Worm (Caenorhabditis elegans) whole organism, late embryonic: Measurements from ENCODE around the gene clc-17.

Source experiments
- C08G9.2 ChIP-seq: sonication (generic microtip); optimal IDR thresholded peaks from 2 replicates; lab custom pipeline; 2016; ENCODE audit warnings: mild to moderate bottlenecking, missing genetic modification characterization, moderate library complexity, missing compliant biosample characterization
- C38D4.7 ChIP-seq: fragments of 200-800 bp; sonication (Bioruptor generic); optimal IDR thresholded peaks from 2 replicates; lab custom pipeline; 2018; ENCODE audit warnings: mild to moderate bottlenecking, missing genetic modification characterization, moderate library complexity, missing compliant biosample characterization
- F13H6.1 ChIP-seq: sonication (generic microtip); optimal IDR thresholded peaks from 2 replicates; lab custom pipeline; 2016; ENCODE audit warnings: missing genetic modification characterization, missing compliant biosample characterization
- K02D7.2 ChIP-seq: sonication (generic microtip); optimal IDR thresholded peaks from 2 replicates; lab custom pipeline; 2017; ENCODE audit warnings: mild to moderate bottlenecking, missing genetic modification characterization, missing compliant biosample characterization
- T23F11.4 ChIP-seq: fragments of 200-800 bp; sonication (Bioruptor generic); optimal IDR thresholded peaks from 2 replicates; lab custom pipeline; 2018; ENCODE audit warnings: mild to moderate bottlenecking, missing genetic modification characterization, missing compliant biosample characterization
- Y22D7AL.16 ChIP-seq: sonication (generic microtip); optimal IDR thresholded peaks from 2 replicates; lab custom pipeline; 2016; ENCODE audit warnings: missing genetic modification characterization, missing compliant biosample characterization
- ahr-1 ChIP-seq: sonication (generic microtip); optimal IDR thresholded peaks from 2 replicates; lab custom pipeline; 2016; ENCODE audit warnings: missing genetic modification characterization, missing compliant biosample characterization
- ceh-19 ChIP-seq: fragments of 200-800 bp; sonication (Bioruptor generic); optimal IDR thresholded peaks from 2 replicates; lab custom pipeline; 2018; ENCODE audit warnings: mild to moderate bottlenecking, missing genetic modification characterization, missing compliant biosample characterization
- ceh-2 ChIP-seq: sonication (generic microtip); optimal IDR thresholded peaks from 2 replicates; lab custom pipeline; 2016; ENCODE audit warnings: missing genotype, missing genetic modification characterization, missing compliant biosample characterization
- ceh-22 ChIP-seq: sonication (generic microtip); optimal IDR thresholded peaks from 2 replicates; lab custom pipeline; 2017; ENCODE audit warnings: missing biosample characterization, missing genetic modification characterization
- ceh-30 ChIP-seq: fragments of 150-350 bp; optimal IDR thresholded peaks from 2 replicates; lab custom pipeline; 2014; ENCODE audit warnings: missing biosample characterization, missing genetic modification characterization
- ceh-34 ChIP-seq: sonication (generic microtip); optimal IDR thresholded peaks from 2 replicates; lab custom pipeline; 2016; ENCODE audit warnings: mild to moderate bottlenecking, missing genetic modification characterization, missing compliant biosample characterization
- ceh-6 ChIP-seq: fragments of 200-800 bp; sonication (Bioruptor generic); optimal IDR thresholded peaks from 2 replicates; lab custom pipeline; 2018; ENCODE audit warnings: mild to moderate bottlenecking, missing genetic modification characterization, missing compliant biosample characterization
- ceh-9 ChIP-seq: sonication (generic microtip); optimal IDR thresholded peaks from 2 replicates; lab custom pipeline; 2016; ENCODE audit warnings: mild to moderate bottlenecking, missing genetic modification characterization, inconsistent platforms, missing compliant biosample characterization
- che-1 ChIP-seq: sonication (generic microtip); optimal IDR thresholded peaks from 2 replicates; lab custom pipeline; 2016; ENCODE audit warnings: mild to moderate bottlenecking, missing genetic modification characterization, missing compliant biosample characterization
- dve-1 ChIP-seq: sonication (generic microtip); optimal IDR thresholded peaks from 2 replicates; lab custom pipeline; 2017; ENCODE audit warnings: antibody characterized with exemption, mild to moderate bottlenecking, missing genetic modification characterization, missing compliant biosample characterization
- elt-2 ChIP-seq: sonication (generic microtip); optimal IDR thresholded peaks from 2 replicates; lab custom pipeline; 2016; ENCODE audit warnings: missing genetic modification reagents, missing genetic modification characterization, missing compliant biosample characterization
- elt-4 ChIP-seq: sonication (generic microtip); optimal IDR thresholded peaks from 2 replicates; lab custom pipeline; 2016; ENCODE audit warnings: missing genetic modification characterization, missing compliant biosample characterization
- ets-4 ChIP-seq: sonication (generic microtip); optimal IDR thresholded peaks from 2 replicates; lab custom pipeline; 2016; ENCODE audit warnings: missing genetic modification characterization, missing compliant biosample characterization
- fkh-6 ChIP-seq: sonication (generic microtip); optimal IDR thresholded peaks from 2 replicates; lab custom pipeline; 2016; ENCODE audit warnings: missing genetic modification characterization, missing compliant biosample characterization
- gmeb-2 ChIP-seq: sonication (generic microtip); optimal IDR thresholded peaks from 2 replicates; lab custom pipeline; 2016; ENCODE audit warnings: missing genetic modification characterization, inconsistent platforms, missing compliant biosample characterization
- hlh-13 ChIP-seq: fragments of 200-800 bp; sonication (Bioruptor generic); optimal IDR thresholded peaks from 2 replicates; lab custom pipeline; 2018; ENCODE audit warnings: mild to moderate bottlenecking, missing genetic modification characterization, missing compliant biosample characterization
- hlh-15 ChIP-seq: sonication (generic microtip); optimal IDR thresholded peaks from 2 replicates; lab custom pipeline; 2016; ENCODE audit warnings: missing genetic modification characterization, missing compliant biosample characterization
- hlh-8 ChIP-seq: sonication (generic microtip); optimal IDR thresholded peaks from 2 replicates; lab custom pipeline; 2016; ENCODE audit warnings: missing genotype, missing genetic modification characterization, missing compliant biosample characterization
- lim-6 ChIP-seq: sonication (generic microtip); optimal IDR thresholded peaks from 2 replicates; lab custom pipeline; 2016; ENCODE audit warnings: missing genetic modification characterization, missing compliant biosample characterization
- lin-11 ChIP-seq: fragments of 200-800 bp; sonication (Bioruptor generic); optimal IDR thresholded peaks from 2 replicates; lab custom pipeline; 2018; ENCODE audit warnings: mild to moderate bottlenecking, missing genetic modification characterization, missing compliant biosample characterization
- mec-3 ChIP-seq: sonication (generic microtip); optimal IDR thresholded peaks from 2 replicates; lab custom pipeline; 2016; ENCODE audit warnings: borderline replicate concordance, missing genetic modification characterization, missing compliant biosample characterization
- nfya-1 ChIP-seq: sonication (generic microtip); optimal IDR thresholded peaks from 2 replicates; lab custom pipeline; 2017; ENCODE audit warnings: missing genetic modification characterization, mild to moderate bottlenecking, missing compliant biosample characterization, antibody characterized with exemption, moderate library complexity
- npax-4 ChIP-seq: sonication (generic microtip); optimal IDR thresholded peaks from 2 replicates; lab custom pipeline; 2016; ENCODE audit warnings: missing genetic modification characterization, missing compliant biosample characterization
- pat-9 ChIP-seq: fragments of 200-800 bp; sonication (Bioruptor generic); optimal IDR thresholded peaks from 2 replicates; lab custom pipeline; 2018; ENCODE audit warnings: mild to moderate bottlenecking, missing genetic modification characterization, moderate library complexity, missing compliant biosample characterization
- pha-4 ChIP-seq: fragments of 150-350 bp; optimal IDR thresholded peaks from 2 replicates; lab custom pipeline; 2018; ENCODE audit warnings: missing biosample characterization, missing genetic modification reagents, missing genetic modification characterization
- pros-1 ChIP-seq: fragments of 150-350 bp; optimal IDR thresholded peaks from 2 replicates; lab custom pipeline; 2014; ENCODE audit warnings: missing biosample characterization, missing genetic modification reagents, missing genetic modification characterization
- ref-2 ChIP-seq: sonication (generic microtip); optimal IDR thresholded peaks from 2 replicates; lab custom pipeline; 2016; ENCODE audit warnings: missing genetic modification characterization, missing compliant biosample characterization
- sdc-2 ChIP-seq: sonication (generic microtip); optimal IDR thresholded peaks from 2 replicates; lab custom pipeline; 2016; ENCODE audit warnings: missing genotype, missing genetic modification characterization, missing compliant biosample characterization
- sox-2 ChIP-seq: fragments of 200-800 bp; sonication (Bioruptor generic); IDR thresholded peaks from 2 replicates; pipeline ENCODE4 v1.3.6; 2022; ENCODE audit warnings: missing genetic modification reagents, missing genetic modification characterization, missing compliant biosample characterization
- syd-9 ChIP-seq: sonication (generic microtip); optimal IDR thresholded peaks from 2 replicates; lab custom pipeline; 2016; ENCODE audit warnings: mild to moderate bottlenecking, missing genetic modification characterization, moderate library complexity, missing compliant biosample characterization
- tbx-2 ChIP-seq: sonication (generic microtip); optimal IDR thresholded peaks from 2 replicates; lab custom pipeline; 2016; ENCODE audit warnings: missing genetic modification characterization, missing compliant biosample characterization
- unc-55 ChIP-seq: sonication (generic microtip); optimal IDR thresholded peaks from 2 replicates; lab custom pipeline; 2017; ENCODE audit warnings: missing biosample characterization, missing genetic modification reagents, missing genetic modification characterization
- zip-5 ChIP-seq: sonication (generic microtip); optimal IDR thresholded peaks from 2 replicates; lab custom pipeline; 2016; ENCODE audit warnings: missing genetic modification characterization, missing compliant biosample characterization
- ztf-16 ChIP-seq: sonication (generic microtip); optimal IDR thresholded peaks from 2 replicates; lab custom pipeline; 2017; ENCODE audit warnings: missing genetic modification characterization, missing compliant biosample characterization

The clc-17 gene

ce11 chrX:11114420-11114819 is 7.2 kb downstream of the clc-17 start:
- TF ChIP-seq mec-3 (tag; lab: Kevin White, UChicago) (no peak), sox-2 (GFP tag; lab: Robert Waterston, UW) (no peak), lin-11 (tag; lab: Kevin White, UChicago) (no peak), ref-2 (tag; lab: Kevin White, UChicago) (no peak), ceh-9 (no peak), fkh-6 (tag; lab: Kevin White, UChicago) (no peak), npax-4 (tag; lab: Kevin White, UChicago) (no peak), hlh-13 (GFP tag; lab: Kevin White, UChicago) (no peak), ahr-1 (tag; lab: Kevin White, UChicago) (no peak), T23F11.4 (GFP tag; lab: Kevin White, UChicago) (no peak), ets-4 (tag; lab: Kevin White, UChicago) (no peak), dve-1 (tag; lab: Kevin White, UChicago) (no peak), pros-1 (no peak), ceh-6 (GFP tag; lab: Kevin White, UChicago) (no peak)

- TF ChIP-seq elt-4 (tag; lab: Kevin White, UChicago) (no peak), T23F11.4 (GFP tag; lab: Kevin White, UChicago) (no peak), Y22D7AL.16 (tag; lab: Kevin White, UChicago) (no peak), zip-5 (no peak), ets-4 (tag; lab: Kevin White, UChicago) (no peak), ref-2 (tag; lab: Kevin White, UChicago) (no peak), K02D7.2 (tag; lab: Kevin White, UChicago) (no peak), elt-2 (no peak), gmeb-2 (tag; lab: Kevin White, UChicago) (no peak), ceh-34 (no peak), npax-4 (tag; lab: Kevin White, UChicago) (no peak), C08G9.2 (tag; lab: Kevin White, UChicago) (no peak), C38D4.7 (GFP tag; lab: Kevin White, UChicago) (no peak), ztf-16 (tag; lab: Kevin White, UChicago) (no peak), unc-55 (GFP tag; lab: Kevin White, UChicago) (no peak), hlh-8 (tag; lab: Kevin White, UChicago) (no peak)
Observed at ce11 chrX:11116723-11117122, 9.5 kb downstream of the clc-17 start, which contains the start of gene nlp-66. TSS of gene nlp-66 (minus strand) at chrX:11116823.

ce11 chrX:11120808-11121207 is 13.6 kb downstream of the clc-17 start, which contains the start of gene R08B4.3:
TSS of gene R08B4.3 (minus strand) at chrX:11121005.
- no peak for TF ChIP-seq pros-1
- no peak for TF ChIP-seq syd-9
- no peak for TF ChIP-seq pha-4 (tag; lab: Kevin White, UChicago)
- no peak for TF ChIP-seq ceh-22 (tag; lab: Kevin White, UChicago)
- no peak for TF ChIP-seq pat-9 (tag; lab: Kevin White, UChicago)
- no peak for TF ChIP-seq ztf-16 (tag; lab: Kevin White, UChicago)
- no peak for TF ChIP-seq gmeb-2 (tag; lab: Kevin White, UChicago)

- TF ChIP-seq lim-6 (tag; lab: Kevin White, UChicago), result no peak
- TF ChIP-seq ceh-30, result no peak
- TF ChIP-seq Y22D7AL.16 (tag; lab: Kevin White, UChicago), result no peak
- no peak for TF ChIP-seq tbx-2
- no peak for TF ChIP-seq sdc-2
- no peak for TF ChIP-seq dve-1 (tag; lab: Kevin White, UChicago)
- TF ChIP-seq hlh-15, result no peak
- no peak for TF ChIP-seq ceh-19 (GFP tag; lab: Kevin White, UChicago)
- TF ChIP-seq unc-55 (GFP tag; lab: Kevin White, UChicago), result no peak
- no peak for TF ChIP-seq nfya-1 (tag; lab: Kevin White, UChicago)
- TF ChIP-seq che-1 (tag; lab: Kevin White, UChicago), result no peak
- no peak for TF ChIP-seq ceh-2 (tag; lab: Kevin White, UChicago)
- TF ChIP-seq T23F11.4 (GFP tag; lab: Kevin White, UChicago), result no peak
- TF ChIP-seq ets-4 (tag; lab: Kevin White, UChicago), result no peak
- no peak for TF ChIP-seq F13H6.1 (tag; lab: Kevin White, UChicago)
Observed at ce11 chrX:11122412-11122811, 15.2 kb downstream of the clc-17 start.
